Fruit fly (Drosophila melanogaster): ENCODE measurements around the gene CG33995.

The CG33995 gene

dm6 chr2L:5009306-5010030, 33.6 kb upstream of the CG33995 start, which contains the start of gene Rtnl1 (continued):
- TF ChIP-seq Mad (GFP tag; optimal IDR thresholded peaks at IDR 0.05) (peak; percentile 35), exex (tag; optimal IDR thresholded peaks at IDR 0.05) (no peak), phol (tag; optimal IDR thresholded peaks at IDR 0.05) (peak; percentile 81), Gug (GFP tag; IDR thresholded peaks at IDR 0.05) (no peak), Sox100B (GFP tag; optimal IDR thresholded peaks at IDR 0.05) (no peak), repo (GFP tag; optimal IDR thresholded peaks at IDR 0.05) (peak; percentile 26), Dbx (GFP tag; IDR thresholded peaks at IDR 0.05) (peak; percentile 42; the same call in 2 of the 3 replicates), HLHmδ (GFP tag; optimal IDR thresholded peaks at IDR 0.05) (no peak), ind (GFP tag; optimal IDR thresholded peaks at IDR 0.05) (peak; percentile 11), CG18011 (GFP tag; optimal IDR thresholded peaks at IDR 0.05) (no peak), HmgD (GFP tag; optimal IDR thresholded peaks at IDR 0.05) (peak; percentile 88), CG1832 (GFP tag; optimal IDR thresholded peaks at IDR 0.05) (no peak), jigr1 (GFP tag; IDR thresholded peaks at IDR 0.05) (no peak), CG15011 (GFP tag; optimal IDR thresholded peaks at IDR 0.05) (no peak), CG7987 (GFP tag; optimal IDR thresholded peaks at IDR 0.05) (peak; percentile 56), CG10543 (GFP tag; optimal IDR thresholded peaks at IDR 0.05) (peak; percentile 6), CHES-1-like (GFP tag; optimal IDR thresholded peaks at IDR 0.05) (peak; percentile 78), Lim3 (GFP tag; IDR thresholded peaks at IDR 0.05) (no peak), lab (GFP tag; optimal IDR thresholded peaks at IDR 0.05) (no peak), Oli (tag; optimal IDR thresholded peaks at IDR 0.05) (no peak), CG10462 (GFP tag; optimal IDR thresholded peaks at IDR 0.05) (no peak), dmrt99B (tag; optimal IDR thresholded peaks at IDR 0.05) (no peak), crp (GFP tag; optimal IDR thresholded peaks at IDR 0.05) (peak in 1 of 2 experiments; percentile 77), CG8924 (tag; optimal IDR thresholded peaks at IDR 0.05) (peak; percentile 20), cato (GFP tag; optimal IDR thresholded peaks at IDR 0.05; ENCODE audit: borderline replicate concordance) (no peak), CG14014 (GFP tag; IDR thresholded peaks at IDR 0.05) (no peak), Camta (GFP tag; optimal IDR thresholded peaks at IDR 0.05) (no peak), CG4854 (GFP tag; optimal IDR thresholded peaks at IDR 0.05) (peak; percentile 2), CG11398 (GFP tag; optimal IDR thresholded peaks at IDR 0.05) (no peak), CG15479 (GFP tag; optimal IDR thresholded peaks at IDR 0.05) (peak; percentile 31), Nf-YC (tag; optimal IDR thresholded peaks at IDR 0.05) (peak; percentile 65), so (GFP tag; IDR thresholded peaks at IDR 0.05) (no peak), Xbp1 (GFP tag; optimal IDR thresholded peaks at IDR 0.05) (peak; percentile 52), CG14667 (GFP tag; IDR thresholded peaks at IDR 0.05) (no peak), CG7372 (GFP tag; IDR thresholded peaks at IDR 0.05) (no peak), CG12391 (tag; optimal IDR thresholded peaks at IDR 0.05) (peak; percentile 51), CkIIα-i1 (GFP tag; IDR thresholded peaks at IDR 0.05) (no peak), maf-S (GFP tag; optimal IDR thresholded peaks at IDR 0.05) (peak; percentile 2), CG12104 (GFP tag; optimal IDR thresholded peaks at IDR 0.05) (no peak), CG1792 (GFP tag; optimal IDR thresholded peaks at IDR 0.05) (peak; percentile 10), CG7839 (tag; optimal IDR thresholded peaks at IDR 0.05) (no peak), Chrac-16 (GFP tag; optimal IDR thresholded peaks at IDR 0.05) (no peak), CG30403 (GFP tag; optimal IDR thresholded peaks at IDR 0.05) (peak; percentile 35), bsh (GFP tag; optimal IDR thresholded peaks at IDR 0.05) (no peak), gcm (GFP tag; optimal IDR thresholded peaks at IDR 0.05) (peak; percentile 3), Poxn (GFP tag; IDR thresholded peaks at IDR 0.05) (no peak), lola (GFP tag; optimal IDR thresholded peaks at IDR 0.05) (no peak), CG4820 (GFP tag; optimal IDR thresholded peaks at IDR 0.05) (no peak), CG2889 (GFP tag; IDR thresholded peaks at IDR 0.05) (no peak)

Measured in whole organism, embryonic.